Fruit fly (Drosophila melanogaster): ENCODE data around the gene Naa60.
A peak's percentile ranks its signal among the peaks of the same experiment; 100 is the strongest.

Naa60 gene

DNA sequence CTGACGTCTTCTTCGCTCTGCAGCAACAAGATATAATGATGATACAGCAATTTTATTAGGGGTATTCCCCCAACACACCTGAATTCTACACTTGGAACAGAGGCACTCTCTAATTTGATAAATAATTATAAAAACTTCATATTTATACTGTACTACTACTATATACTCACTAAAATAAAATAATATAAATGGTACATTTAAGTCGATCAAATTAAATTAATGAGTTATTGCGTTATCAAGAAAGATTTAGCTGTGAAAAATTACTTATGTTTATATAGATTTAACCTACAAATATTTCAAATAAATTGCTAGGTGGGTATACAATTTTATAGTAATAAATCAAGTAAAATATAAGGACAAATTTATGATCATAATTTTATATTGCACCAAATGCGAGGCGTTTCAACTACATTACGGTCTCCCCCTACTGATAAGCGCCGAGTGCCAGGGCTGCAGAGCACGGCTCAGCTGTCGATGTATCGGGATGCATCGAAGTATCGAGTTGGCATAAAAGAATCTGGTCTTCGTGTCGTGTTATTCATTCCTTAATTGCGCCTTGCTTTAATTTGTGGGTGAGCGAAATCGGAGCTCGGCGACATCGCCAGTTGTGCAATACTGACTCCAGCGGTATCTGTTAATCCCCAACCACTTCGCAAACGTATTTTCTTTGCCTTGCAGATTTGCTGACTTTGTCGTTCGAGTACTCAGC is 12.7 kb upstream of the Naa60 start, which contains the start of gene vsg (continued):
- TF ChIP-seq fd3F (GFP tag; optimal IDR thresholded peaks at IDR 0.05) (peak; percentile 74), eve (GFP tag; optimal IDR thresholded peaks at IDR 0.05) (no peak), CG11247 (GFP tag; IDR thresholded peaks at IDR 0.05) (no peak; the same call in 1 of the 2 replicates), CG3838 (GFP tag; optimal IDR thresholded peaks at IDR 0.05) (no peak), slp2 (GFP tag; optimal IDR thresholded peaks at IDR 0.05) (peak; percentile 0), CG11085 (GFP tag; IDR thresholded peaks at IDR 0.05) (no peak; the same call in 1 of the 2 replicates), Atf-2 (GFP tag; optimal IDR thresholded peaks at IDR 0.05) (peak; percentile 18), Pdp1 (GFP tag; optimal IDR thresholded peaks at IDR 0.05) (peak; percentile 57 to 74), CG18476 (GFP tag; optimal IDR thresholded peaks at IDR 0.05) (peak; percentile 75), Lhr (GFP tag; optimal IDR thresholded peaks at IDR 0.05) (peak; percentile 42), ATbp (GFP tag; optimal IDR thresholded peaks at IDR 0.05) (peak; percentile 36), CG30431 (GFP tag; optimal IDR thresholded peaks at IDR 0.05) (peak; percentile 62), Sry-δ (GFP tag; optimal IDR thresholded peaks at IDR 0.05) (peak; percentile 65), schlank (tag; optimal IDR thresholded peaks at IDR 0.05) (peak; percentile 19), CG9437 (GFP tag; optimal IDR thresholded peaks at IDR 0.05) (peak; percentile 87), exex (tag; optimal IDR thresholded peaks at IDR 0.05) (peak; percentile 52), mld (GFP tag; IDR thresholded peaks at IDR 0.05; ENCODE audit: partially characterized antibody) (peak; percentile 79; the same call in 2 of the 3 replicates), vfl (GFP tag; optimal IDR thresholded peaks at IDR 0.05) (peak; percentile 62), mirr (GFP tag; optimal IDR thresholded peaks at IDR 0.05) (no peak), CG10267 (tag; optimal IDR thresholded peaks at IDR 0.05) (peak; percentile 84), disco-r (GFP tag; optimal IDR thresholded peaks at IDR 0.05) (no peak), MESR4 (GFP tag; optimal IDR thresholded peaks at IDR 0.05) (peak; percentile 93), Ets65A (GFP tag) (peak; percentile 95), cg (GFP tag; optimal IDR thresholded peaks at IDR 0.05) (no peak), wdn (GFP tag; IDR thresholded peaks at IDR 0.05) (peak; percentile 13), usp (GFP tag; optimal IDR thresholded peaks at IDR 0.05) (no peak), CG2712 (tag; optimal IDR thresholded peaks at IDR 0.05) (peak; percentile 91), caup (GFP tag; optimal IDR thresholded peaks at IDR 0.05; ENCODE audit: severe bottlenecking) (peak; percentile 54), CG4404 (GFP tag; IDR thresholded peaks at IDR 0.05) (peak; percentile 71), so (GFP tag; IDR thresholded peaks at IDR 0.05) (no peak), Abd-B (GFP tag; optimal IDR thresholded peaks at IDR 0.05) (peak; percentile 87), Hand (GFP tag; optimal IDR thresholded peaks at IDR 0.05) (peak; percentile 31), CG2116 (GFP tag; optimal IDR thresholded peaks at IDR 0.05) (peak; percentile 67), kay (GFP tag; optimal IDR thresholded peaks at IDR 0.05) (peak; percentile 77), CG1792 (GFP tag; optimal IDR thresholded peaks at IDR 0.05) (peak; percentile 34), gcm2 (GFP tag; optimal IDR thresholded peaks at IDR 0.05) (peak; percentile 66), Vsx1 (GFP tag; optimal IDR thresholded peaks at IDR 0.05) (peak; percentile 41), grn (GFP tag; optimal IDR thresholded peaks at IDR 0.05) (peak; percentile 1), CG1529 (GFP tag; optimal IDR thresholded peaks at IDR 0.05) (peak; percentile 59), CG9797 (GFP tag; optimal IDR thresholded peaks at IDR 0.05) (peak; percentile 54), Nf-YB (GFP tag; optimal IDR thresholded peaks at IDR 0.05) (peak; percentile 72), Meics (GFP tag; optimal IDR thresholded peaks at IDR 0.05) (peak; percentile 85), sna (GFP tag; IDR thresholded peaks at IDR 0.05; ENCODE audit: partially characterized antibody) (peak; percentile 63), CG8359 (GFP tag; optimal IDR thresholded peaks at IDR 0.05; ENCODE audit: borderline replicate concordance) (peak; percentile 3), Ada2b (GFP tag; IDR thresholded peaks at IDR 0.05) (no peak; the same call in 1 of the 2 replicates), Bgb (GFP tag; IDR thresholded peaks at IDR 0.05; ENCODE audit: partially characterized antibody) (peak; percentile 92), sd (tag; optimal IDR thresholded peaks at IDR 0.05) (peak; percentile 16), CG2199 (GFP tag; IDR thresholded peaks at IDR 0.05) (0 out of 3 replicates have a peak, but pooled peaks have one; percentile 29), Dad (GFP tag; optimal IDR thresholded peaks at IDR 0.05) (no peak)
